Fruit fly (Drosophila melanogaster): Measurements from ENCODE around the gene TwdlY.

DNA sequence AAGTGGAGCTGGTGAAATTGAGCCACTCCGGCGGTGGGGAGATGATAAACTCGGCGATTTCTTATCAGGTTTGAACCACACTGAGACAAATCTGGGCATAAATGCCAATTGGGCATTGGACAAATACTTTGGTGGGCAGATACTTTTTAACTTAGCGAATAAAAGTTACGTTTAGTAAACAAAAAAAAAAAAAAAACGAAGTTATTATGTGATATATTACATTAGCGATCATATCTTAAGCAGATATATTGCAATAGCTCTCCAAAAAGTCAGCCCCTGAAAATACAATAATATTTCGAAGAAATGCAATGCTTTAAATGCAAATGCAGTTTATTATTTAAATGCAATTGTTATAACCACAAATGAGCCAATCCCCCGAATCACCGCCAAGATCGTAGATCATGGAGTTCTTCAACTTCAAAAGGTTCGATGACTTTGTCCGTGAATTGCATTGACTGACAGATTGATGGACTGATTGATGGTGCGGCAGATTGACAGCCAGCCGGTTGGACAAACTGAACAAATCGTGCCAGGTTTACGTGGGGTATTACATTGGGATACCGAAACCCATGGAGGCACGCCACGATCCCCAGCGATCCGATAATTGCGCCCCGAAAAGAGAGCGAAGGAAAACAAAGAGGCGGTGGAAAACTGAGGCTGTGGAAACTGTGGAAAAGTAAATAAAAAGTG is 36.7 kb upstream of the TwdlY start:
- no peak for TF ChIP-seq usp (GFP tag; optimal IDR thresholded peaks at IDR 0.05)
- TF ChIP-seq CG8478 (optimal IDR thresholded peaks at IDR 0.05): no peak
- TF ChIP-seq psq (optimal IDR thresholded peaks at IDR 0.05): no peak
